Fruit fly (Drosophila melanogaster): ENCODE measurements around the gene CG34279.

The CG34279 gene

DNA sequence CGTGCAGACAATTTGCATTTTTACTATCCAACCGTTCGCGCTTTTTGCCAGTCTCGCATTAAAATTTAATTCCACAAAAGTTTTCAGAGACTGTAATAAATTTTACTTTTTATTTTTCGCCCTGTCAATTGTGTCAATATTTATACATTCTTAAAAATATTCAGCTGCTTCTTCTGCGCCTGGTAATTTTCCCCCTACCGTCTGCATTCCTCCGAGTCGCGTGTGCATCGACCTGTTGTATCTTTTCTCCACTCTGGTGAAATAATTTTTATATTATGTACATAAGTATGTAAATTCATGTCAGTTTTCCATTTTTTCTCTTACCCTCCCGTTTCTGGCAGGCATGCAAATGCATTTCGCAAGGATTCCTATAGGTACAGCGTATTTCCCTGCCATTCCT lies at the start of gene CG34279:
TSS of gene CG34279 (minus strand) at position 101 of the 400 bp plus-strand sequence.
- TF ChIP-seq Lpt (GFP tag; optimal IDR thresholded peaks at IDR 0.05) (no peak), fkh (GFP tag; optimal IDR thresholded peaks at IDR 0.05) (no peak), Met (GFP tag; optimal IDR thresholded peaks at IDR 0.05) (no peak), Sox14 (GFP tag; optimal IDR thresholded peaks at IDR 0.05) (no peak), OdsH (GFP tag; optimal IDR thresholded peaks at IDR 0.05) (no peak), acj6 (GFP tag; optimal IDR thresholded peaks at IDR 0.05) (no peak), CG31627 (GFP tag; optimal IDR thresholded peaks at IDR 0.05) (no peak), ss (GFP tag; optimal IDR thresholded peaks at IDR 0.05) (no peak), CG34406 (GFP tag; optimal IDR thresholded peaks at IDR 0.05) (no peak), Ets96B (tag; optimal IDR thresholded peaks at IDR 0.05) (no peak)

DNA sequence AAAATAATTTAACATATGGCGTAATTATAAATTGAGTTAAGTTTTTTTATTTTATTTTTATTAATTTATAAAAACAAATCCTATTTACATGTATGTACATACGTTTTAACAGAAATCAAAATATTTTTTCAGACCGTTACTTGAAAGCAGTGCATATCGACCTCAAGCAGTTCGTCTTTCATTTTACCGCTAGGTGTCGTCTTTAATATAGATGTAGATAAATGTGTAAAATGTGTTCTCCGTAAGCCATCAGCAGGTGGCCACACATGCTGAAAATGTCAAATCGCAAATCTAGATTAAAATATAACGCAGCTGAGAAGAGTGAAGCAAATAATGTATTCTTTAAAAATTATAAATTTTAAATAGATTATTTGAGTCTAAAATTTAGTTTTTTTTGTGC lies 46.3 kb upstream of the CG34279 start:
- TF ChIP-seq Eip78C (GFP tag) (peak; percentile 34), CG31627 (GFP tag; optimal IDR thresholded peaks at IDR 0.05) (peak; percentile 6), CG7368 (GFP tag; optimal IDR thresholded peaks at IDR 0.05) (no peak)

dm6 chr3R:17448758-17449157 lies 45.7 kb upstream of the CG34279 start, which contains the start of gene Eh:
Eh (minus strand) TSS chr3R:17448858.
- no peak for TF ChIP-seq CG8119 (GFP tag; IDR thresholded peaks at IDR 0.05)
- no peak for TF ChIP-seq ss (GFP tag; optimal IDR thresholded peaks at IDR 0.05)

dm6 chr3R:17447615-17448014 lies 44.5 kb upstream of the CG34279 start:
- no peak for TF ChIP-seq spab (GFP tag; optimal IDR thresholded peaks at IDR 0.05)
- TF ChIP-seq Met (GFP tag; optimal IDR thresholded peaks at IDR 0.05), result no peak
- no peak for TF ChIP-seq fd85E (GFP tag; optimal IDR thresholded peaks at IDR 0.05)
- TF ChIP-seq CG11902 (GFP tag; optimal IDR thresholded peaks at IDR 0.05), result no peak
- no peak for TF ChIP-seq Gug (GFP tag; IDR thresholded peaks at IDR 0.05)
- TF ChIP-seq CG3919 (GFP tag; optimal IDR thresholded peaks at IDR 0.05), result no peak
- no peak for TF ChIP-seq CG3032 (tag; optimal IDR thresholded peaks at IDR 0.05)
- no peak for TF ChIP-seq CG10631 (GFP tag; optimal IDR thresholded peaks at IDR 0.05)
- no peak for TF ChIP-seq Eip78C (GFP tag)

DNA sequence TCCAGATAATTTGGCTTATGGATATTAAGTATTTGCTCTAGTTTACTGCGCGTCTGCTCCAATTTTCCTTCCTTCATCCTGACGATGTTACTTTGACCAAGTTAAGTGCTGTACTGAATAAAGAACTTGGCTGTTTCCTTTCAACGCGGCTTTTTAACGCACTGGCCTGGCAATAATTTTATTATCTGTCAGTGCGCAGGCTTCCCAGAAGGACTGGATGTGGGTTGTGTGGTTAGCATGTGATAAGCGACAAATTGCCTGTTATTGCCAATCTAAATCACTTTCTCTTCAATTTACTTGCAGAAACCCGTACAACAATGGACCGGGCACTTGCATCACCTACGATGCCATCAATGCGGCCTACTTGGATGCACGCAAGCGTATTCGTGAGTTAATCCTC lies 37.5 kb upstream of the CG34279 start, which contains the start of gene CG14331:
TSS of gene CG14331 (minus strand) at position 101 of the 400 bp plus-strand sequence.
- TF ChIP-seq esn (GFP tag; optimal IDR thresholded peaks at IDR 0.05) (no peak), Sox14 (GFP tag; optimal IDR thresholded peaks at IDR 0.05) (no peak), dac (GFP tag; optimal IDR thresholded peaks at IDR 0.05) (no peak), dsx (GFP tag; optimal IDR thresholded peaks at IDR 0.05; ENCODE audit: poor library complexity, severe bottlenecking) (no peak), svp (GFP tag) (no peak), CG32006 (GFP tag; optimal IDR thresholded peaks at IDR 0.05) (no peak), CG9139 (GFP tag; optimal IDR thresholded peaks at IDR 0.05) (no peak), CG11294 (GFP tag; IDR thresholded peaks at IDR 0.05) (no peak), Ets21C (GFP tag; optimal IDR thresholded peaks at IDR 0.05) (no peak), Hr4 (GFP tag; optimal IDR thresholded peaks at IDR 0.05) (no peak), CG6854 (GFP tag; optimal IDR thresholded peaks at IDR 0.05) (no peak)

DNA sequence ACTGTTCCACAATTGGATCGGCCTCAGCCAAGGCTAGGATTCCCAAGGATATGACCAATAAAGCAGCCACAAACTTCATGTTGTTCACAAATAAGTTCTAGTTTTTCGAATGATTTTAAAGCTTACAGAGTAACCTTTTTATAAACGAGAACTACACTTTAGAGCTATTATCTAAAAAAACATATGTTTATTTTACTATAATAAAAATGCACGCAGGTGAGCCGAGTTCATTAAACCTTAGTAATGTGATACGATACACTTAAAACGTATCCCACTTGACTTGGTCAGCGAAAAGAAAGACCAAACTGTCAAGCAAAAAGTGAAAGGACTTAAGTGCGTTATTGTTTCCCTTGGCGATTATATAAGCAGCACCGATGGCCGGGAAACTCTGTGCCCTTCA lies 31.2 kb upstream of the CG34279 start, which contains the start of gene CG44090:
TSS of gene CG44090 (minus strand) at position 101 of the 400 bp plus-strand sequence.
- TF ChIP-seq CG10631 (GFP tag; optimal IDR thresholded peaks at IDR 0.05), result no peak
- TF ChIP-seq CG6163 (GFP tag; IDR thresholded peaks at IDR 0.05), result no peak
- no peak for TF ChIP-seq CG6276 (GFP tag; optimal IDR thresholded peaks at IDR 0.05)
- TF ChIP-seq Hr38 (GFP tag; optimal IDR thresholded peaks at IDR 0.05), result no peak
- no peak for TF ChIP-seq CG31627 (GFP tag; optimal IDR thresholded peaks at IDR 0.05)
- TF ChIP-seq acj6 (GFP tag; optimal IDR thresholded peaks at IDR 0.05), result no peak
- TF ChIP-seq CG34406 (GFP tag; optimal IDR thresholded peaks at IDR 0.05), result no peak
- no peak for TF ChIP-seq salr (GFP tag; optimal IDR thresholded peaks at IDR 0.05)
- TF ChIP-seq Gug (GFP tag; IDR thresholded peaks at IDR 0.05), result no peak
